Fruit fly (Drosophila melanogaster) whole organism, embryonic: ENCODE measurements around the gene Hez.

Experiments used
- Adf1 ChIP-seq: fragments of 200-800 bp; sonication (Bioruptor generic); IDR thresholded peaks from 2 replicates; pipeline ENCODE4 v1.3.6; 2022; ENCODE audit warnings: missing biosample characterization, missing genetic modification characterization
- CG11085 ChIP-seq: fragments of 200-800 bp; sonication (Bioruptor generic); IDR thresholded peaks from 2 replicates; pipeline ENCODE4 v1.3.6; 2022; ENCODE audit warnings: missing biosample characterization, missing genetic modification characterization
- CG13123 ChIP-seq: fragments of 200-800 bp; sonication (Bioruptor generic); optimal IDR thresholded peaks from 2 replicates; lab custom pipeline; 2016; ENCODE audit warnings: missing biosample characterization, missing genetic modification characterization
- CG14014 ChIP-seq: fragments of 200-800 bp; sonication (Bioruptor generic); IDR thresholded peaks from 2 replicates; pipeline ENCODE4 v1.3.6; 2022; ENCODE audit warnings: missing biosample characterization, missing genetic modification characterization
- CG31365 ChIP-seq: fragments of 200-800 bp; sonication (Bioruptor generic); optimal IDR thresholded peaks from 2 replicates; lab custom pipeline; 2018; ENCODE audit warnings: missing biosample characterization, mild to moderate bottlenecking, missing genetic modification characterization
- CG4282 ChIP-seq: fragments of 200-800 bp; sonication (Bioruptor generic); optimal IDR thresholded peaks from 2 replicates; lab custom pipeline; 2016; ENCODE audit warnings: missing biosample characterization, missing genetic modification characterization
- Dbx ChIP-seq: fragments of 200-800 bp; sonication (Bioruptor generic); IDR thresholded peaks from 3 replicates; pipeline ENCODE4 v1.3.6; 2022; ENCODE audit warnings: missing biosample characterization, missing genetic modification characterization
- Eip74EF ChIP-seq, 2 experiments: fragments of 200-800 bp in 1 of 2; fragments of >200 bp in 1 of 2; sonication (Bioruptor generic) in 1 of 2; optimal IDR thresholded peaks; 2 replicates each; lab custom pipeline; 2017 to 2019; ENCODE audit warnings: missing biosample characterization in 2 of 2, missing genetic modification characterization in 2 of 2, mild to moderate bottlenecking in 1 of 2, moderate library complexity in 1 of 2
- Fer2 ChIP-seq: fragments of 200-800 bp; sonication (Bioruptor generic); optimal IDR thresholded peaks from 2 replicates; lab custom pipeline; 2018; ENCODE audit warnings: missing biosample characterization, mild to moderate bottlenecking, missing genetic modification characterization, moderate library complexity
- GATAe ChIP-seq: fragments of 200-800 bp; sonication (Bioruptor generic); conservative IDR thresholded peaks from 2 replicates; pipeline ENCODE4 v1.3.6; 2022; ENCODE audit warnings: missing biosample characterization, missing genetic modification characterization
- HmgZ ChIP-seq: fragments of 200-800 bp; sonication (Bioruptor generic); optimal IDR thresholded peaks from 2 replicates; lab custom pipeline; 2018; ENCODE audit warnings: missing biosample characterization, mild to moderate bottlenecking, missing genetic modification characterization
- MTF-1 ChIP-seq: fragments of 200-800 bp; sonication (Bioruptor generic); optimal IDR thresholded peaks from 2 replicates; lab custom pipeline; 2018; ENCODE audit warnings: missing biosample characterization, mild to moderate bottlenecking, missing genetic modification characterization, borderline replicate concordance
- Med ChIP-seq: fragments of 200-800 bp; sonication (Bioruptor generic); peaks from one replicate; lab custom pipeline; 2016; ENCODE audit warnings: missing biosample characterization, missing genetic modification characterization, mild to moderate bottlenecking, inconsistent platforms, moderate library complexity
- Mes4 ChIP-seq: fragments of 200-800 bp; sonication (Bioruptor generic); optimal IDR thresholded peaks from 2 replicates; lab custom pipeline; 2016; ENCODE audit warnings: missing biosample characterization, missing genetic modification characterization
- Nf-YA ChIP-seq: fragments of 200-800 bp; sonication (Bioruptor generic); IDR thresholded peaks from 2 replicates; pipeline ENCODE4 v1.3.6; 2022; ENCODE audit warnings: missing biosample characterization, missing genetic modification characterization
- cg ChIP-seq: fragments of 200-800 bp; sonication (Bioruptor generic); optimal IDR thresholded peaks from 3 replicates; lab custom pipeline; 2019; ENCODE audit warnings: missing biosample characterization, mild to moderate bottlenecking, missing genetic modification characterization, moderate library complexity
- chinmo ChIP-seq: fragments of 200-800 bp; sonication (Bioruptor generic); IDR thresholded peaks from 4 replicates; pipeline ENCODE4 v1.3.6; 2022; ENCODE audit warnings: missing biosample characterization, missing genetic modification characterization; ENCODE audit not compliant: partially characterized antibody
- exex ChIP-seq: fragments of 200-800 bp; sonication (Bioruptor generic); optimal IDR thresholded peaks from 4 replicates; lab custom pipeline; 2018; ENCODE audit warnings: missing biosample characterization, mild to moderate bottlenecking, missing genetic modification characterization, moderate library complexity
- fd64A ChIP-seq: fragments of 200-800 bp; sonication (Bioruptor generic); optimal IDR thresholded peaks from 3 replicates; lab custom pipeline; 2018; ENCODE audit warnings: missing biosample characterization, mild to moderate bottlenecking, missing genetic modification characterization
- ftz-f1 ChIP-seq: fragments of 200-800 bp; sonication (Bioruptor generic); optimal IDR thresholded peaks from 2 replicates; lab custom pipeline; 2016; ENCODE audit warnings: missing biosample characterization, missing genetic modification characterization
- ham ChIP-seq: fragments of 200-800 bp; sonication (Bioruptor generic); IDR thresholded peaks from 2 replicates; pipeline ENCODE4 v1.3.6; 2022; ENCODE audit warnings: missing biosample characterization, missing genetic modification characterization
- kni ChIP-seq: fragments of 200-800 bp; sonication (Bioruptor generic); optimal IDR thresholded peaks from 3 replicates; lab custom pipeline; 2017; ENCODE audit warnings: mild to moderate bottlenecking, missing biosample characterization, missing genetic modification reagents, missing genetic modification characterization
- rib ChIP-seq: fragments of 200-800 bp; sonication (Bioruptor generic); IDR thresholded peaks from 2 replicates; pipeline ENCODE4 v1.3.6; 2022; ENCODE audit warnings: missing biosample characterization, missing genetic modification characterization
- sens ChIP-seq: fragments of 200-800 bp; sonication (Bioruptor generic); peaks from one replicate; lab custom pipeline; 2016; ENCODE audit warnings: missing biosample characterization, missing genetic modification characterization
- sug ChIP-seq: fragments of 200-800 bp; optimal IDR thresholded peaks from 2 replicates; lab custom pipeline; 2019; ENCODE audit warnings: missing biosample characterization, mild to moderate bottlenecking, missing genetic modification characterization, moderate library complexity
- tgo ChIP-seq: fragments of 200-800 bp; sonication (Bioruptor generic); IDR thresholded peaks from 3 replicates; pipeline ENCODE4 v1.3.6; 2022; ENCODE audit warnings: missing biosample characterization, missing genetic modification characterization
- tna ChIP-seq: fragments of 200-800 bp; sonication (Bioruptor generic); IDR thresholded peaks from 2 replicates; pipeline ENCODE4 v1.3.6; 2022; ENCODE audit warnings: missing biosample characterization, missing genetic modification characterization; ENCODE audit not compliant: partially characterized antibody
- twi ChIP-seq: fragments of 200-800 bp; optimal IDR thresholded peaks from 2 replicates; lab custom pipeline; 2019; ENCODE audit warnings: missing biosample characterization, mild to moderate bottlenecking, missing genetic modification characterization, moderate library complexity
- unc-4 ChIP-seq: fragments of 200-800 bp; sonication (Bioruptor generic); IDR thresholded peaks from 2 replicates; pipeline ENCODE4 v1.3.6; 2022; ENCODE audit warnings: missing biosample characterization, missing genetic modification characterization; ENCODE audit not compliant: partially characterized antibody

The Hez gene

DNA sequence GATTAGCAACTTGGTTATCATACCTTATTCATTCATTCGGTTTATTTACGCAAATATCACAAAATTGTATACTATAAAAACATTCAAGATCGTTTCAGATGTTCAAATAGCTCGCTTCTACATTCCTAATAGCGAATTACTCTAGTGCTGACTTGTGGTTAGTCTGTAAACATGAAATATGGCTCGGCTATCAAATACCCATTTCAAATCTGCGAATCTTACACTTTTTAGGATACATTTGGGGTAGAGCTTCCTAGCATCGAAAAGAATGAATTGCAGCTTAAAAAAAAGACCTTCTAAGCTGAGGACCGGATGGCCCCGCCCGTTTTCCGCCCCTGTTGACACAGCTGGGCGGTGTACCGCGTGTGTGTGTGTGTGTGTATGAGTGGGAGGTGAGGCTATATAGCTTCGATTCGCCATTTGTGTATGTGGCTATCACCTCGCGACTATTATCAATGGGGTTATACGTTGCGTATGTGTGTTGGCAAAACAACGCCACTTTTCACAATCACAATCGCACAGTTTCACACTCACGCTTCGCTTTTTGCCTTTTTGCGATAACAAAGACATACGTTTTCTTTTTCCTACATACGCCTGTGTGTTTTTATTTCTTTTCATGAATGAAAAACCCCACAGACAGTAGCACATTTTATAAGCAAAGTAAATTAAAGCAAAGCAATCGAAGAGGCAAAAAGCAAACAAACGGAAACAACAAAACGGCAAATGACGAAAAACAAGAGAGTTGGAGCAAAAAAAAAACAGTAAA is 47.8 kb downstream of the Hez start (continued):
- peak; percentile 74; the same call in 1 of the 2 replicates for TF ChIP-seq tna (GFP tag; lab: Robert Waterston, UW)

dm6 chr3L:9845980-9846538 is 48.5 kb downstream of the Hez start:
- TF ChIP-seq Nf-YA (GFP tag; lab: Robert Waterston, UW) (no peak), sug (tag; lab: Kevin White, UChicago) (peak; percentile 93), tgo (no peak), rib (GFP tag; lab: Robert Waterston, UW) (peak; percentile 53; the same call in 1 of the 2 replicates), CG14014 (GFP tag; lab: Robert Waterston, UW) (0 out of 2 replicates have a peak, but pooled peaks have one; percentile 20), HmgZ (tag; lab: Kevin White, UChicago) (peak; percentile 9), sens (GFP tag; lab: Kevin White, UChicago) (peak; percentile 16), Mes4 (GFP tag; lab: Kevin White, UChicago) (no peak), ftz-f1 (GFP tag; lab: Kevin White, UChicago) (peak; percentile 81), CG4282 (GFP tag; lab: Kevin White, UChicago) (no peak), Med (GFP tag; lab: Kevin White, UChicago) (peak; percentile 59), chinmo (GFP tag; lab: Robert Waterston, UW) (0 out of 4 replicates have a peak, but pooled peaks have one; percentile 33), ham (GFP tag; lab: Robert Waterston, UW) (no peak), exex (tag; lab: Kevin White, UChicago) (peak; percentile 59), unc-4 (GFP tag; lab: Robert Waterston, UW) (no peak), MTF-1 (no peak), fd64A (GFP tag; lab: Kevin White, UChicago) (no peak), CG11085 (GFP tag; lab: Robert Waterston, UW) (0 out of 2 replicates have a peak, but pooled peaks have one; percentile 33), GATAe (GFP tag; lab: Robert Waterston, UW) (peak; percentile 37; the same call in 1 of the 2 replicates), Eip74EF (GFP tag; optimal IDR thresholded peaks at IDR 0.05; lab: Kevin White, UChicago) (peak in 1 of 2 experiments; percentile 10), CG31365 (tag; lab: Kevin White, UChicago) (no peak), twi (tag; lab: Kevin White, UChicago) (peak; percentile 31), CG13123 (GFP tag; lab: Kevin White, UChicago) (no peak), cg (GFP tag; lab: Kevin White, UChicago) (peak; percentile 58), Adf1 (no peak; the same call in 1 of the 2 replicates), Dbx (0 out of 3 replicates have a peak, but pooled peaks have one; percentile 19), Fer2 (tag; lab: Kevin White, UChicago) (no peak), kni (GFP tag; lab: Kevin White, UChicago) (peak; percentile 11)
